Fruit fly (Drosophila melanogaster) whole organism, embryonic: Measurements from ENCODE around the gene CG14537.

ENCODE experiments used
- B-H1 ChIP-seq: fragments of 200-800 bp; sonication (Bioruptor generic); IDR thresholded peaks from 3 replicates; pipeline ENCODE4 v1.3.6; 2022; ENCODE audit warnings: missing biosample characterization, missing genetic modification characterization
- Bteb2 ChIP-seq: fragments of 200-800 bp; sonication (Bioruptor generic); optimal IDR thresholded peaks from 2 replicates; lab custom pipeline; 2016; ENCODE audit warnings: missing biosample characterization, missing genetic modification characterization
- CG10321 ChIP-seq: fragments of 200-800 bp; sonication (Bioruptor generic); IDR thresholded peaks from 2 replicates; pipeline ENCODE4 v1.3.6; 2022; ENCODE audit warnings: missing biosample characterization, missing genetic modification characterization
- CG10462 ChIP-seq: fragments of 200-800 bp; sonication (Bioruptor generic); optimal IDR thresholded peaks from 2 replicates; lab custom pipeline; 2016; ENCODE audit warnings: missing biosample characterization, missing genetic modification characterization
- CG11085 ChIP-seq: fragments of 200-800 bp; sonication (Bioruptor generic); IDR thresholded peaks from 2 replicates; pipeline ENCODE4 v1.3.6; 2022; ENCODE audit warnings: missing biosample characterization, missing genetic modification characterization
- CG12744 ChIP-seq: fragments of 200-800 bp; sonication (Bioruptor generic); optimal IDR thresholded peaks from 2 replicates; lab custom pipeline; 2016; ENCODE audit warnings: missing biosample characterization, missing genetic modification characterization
- CG13894 ChIP-seq: fragments of 200-800 bp; sonication (Bioruptor generic); optimal IDR thresholded peaks from 3 replicates; lab custom pipeline; 2018; ENCODE audit warnings: missing biosample characterization, mild to moderate bottlenecking, missing genetic modification characterization, moderate library complexity
- CG1529 ChIP-seq: fragments of 200-800 bp; sonication (Bioruptor generic); optimal IDR thresholded peaks from 3 replicates; lab custom pipeline; 2018; ENCODE audit warnings: missing biosample characterization, missing genetic modification characterization
- CG18011 ChIP-seq: fragments of 200-800 bp; sonication (Bioruptor generic); optimal IDR thresholded peaks from 2 replicates; lab custom pipeline; 2017; ENCODE audit warnings: missing biosample characterization, missing genetic modification characterization, mild to moderate bottlenecking, moderate library complexity, missing genotype
- CG18476 ChIP-seq: fragments of 200-800 bp; sonication (Bioruptor generic); optimal IDR thresholded peaks from 2 replicates; lab custom pipeline; 2016; ENCODE audit warnings: missing biosample characterization, mild to moderate bottlenecking, missing genetic modification characterization
- CG2129 ChIP-seq: fragments of 200-800 bp; sonication (Bioruptor generic); IDR thresholded peaks from 2 replicates; pipeline ENCODE4 v1.3.6; 2022; ENCODE audit warnings: missing biosample characterization, missing genetic modification characterization; ENCODE audit not compliant: partially characterized antibody
- CG32767 ChIP-seq: fragments of 200-800 bp; sonication (Bioruptor generic); IDR thresholded peaks from 2 replicates; pipeline ENCODE4 v1.3.6; 2022; ENCODE audit warnings: missing biosample characterization, missing genetic modification characterization
- CG34224 ChIP-seq: fragments of 200-800 bp; sonication (Bioruptor generic); IDR thresholded peaks from 3 replicates; pipeline ENCODE4 v1.3.6; 2022; ENCODE audit warnings: missing biosample characterization, missing genetic modification characterization; ENCODE audit not compliant: partially characterized antibody
- CG4360 ChIP-seq: fragments of 200-800 bp; sonication (Bioruptor generic); IDR thresholded peaks from 2 replicates; pipeline ENCODE4 v1.3.6; 2022; ENCODE audit warnings: missing biosample characterization, missing genetic modification characterization
- CG4424 ChIP-seq: fragments of 200-800 bp; sonication (Bioruptor generic); optimal IDR thresholded peaks from 3 replicates; lab custom pipeline; 2016; ENCODE audit warnings: missing biosample characterization, missing genetic modification characterization
- CG4707 ChIP-seq: fragments of 200-800 bp; sonication (Bioruptor generic); optimal IDR thresholded peaks from 2 replicates; lab custom pipeline; 2018; ENCODE audit warnings: missing biosample characterization, mild to moderate bottlenecking, missing genetic modification characterization, moderate library complexity
- CG9727 ChIP-seq: fragments of 200-800 bp; sonication (Bioruptor generic); optimal IDR thresholded peaks from 3 replicates; lab custom pipeline; 2017; ENCODE audit warnings: missing biosample characterization, mild to moderate bottlenecking, missing genetic modification characterization
- CHES-1-like ChIP-seq: fragments of 200-800 bp; sonication (Bioruptor generic); optimal IDR thresholded peaks from 2 replicates; lab custom pipeline; 2016; ENCODE audit warnings: missing biosample characterization, missing genetic modification characterization
- CTCF ChIP-seq: fragments of 200-800 bp; sonication (Bioruptor generic); optimal IDR thresholded peaks from 2 replicates; lab custom pipeline; 2017; ENCODE audit warnings: missing biosample characterization, mild to moderate bottlenecking, missing genetic modification characterization, moderate library complexity
- CrebB ChIP-seq: fragments of 200-800 bp; sonication (Bioruptor generic); optimal IDR thresholded peaks from 3 replicates; lab custom pipeline; 2018; ENCODE audit warnings: missing biosample characterization, mild to moderate bottlenecking, missing genetic modification characterization
- D ChIP-seq, 2 experiments: fragments of 200-800 bp in 1 of 2; fragments of >200 bp in 1 of 2; sonication (Bioruptor generic) in 1 of 2; optimal IDR thresholded peaks; 2 replicates in 1 of 2; 3 replicates in 1 of 2; lab custom pipeline; 2017; ENCODE audit warnings: mild to moderate bottlenecking in 1 of 2, missing biosample characterization in 1 of 2, missing genetic modification characterization in 1 of 2, missing genetic modification reagents in 1 of 2
- Dek ChIP-seq: fragments of 200-800 bp; sonication (Bioruptor generic); optimal IDR thresholded peaks from 3 replicates; lab custom pipeline; 2019; ENCODE audit warnings: missing biosample characterization, mild to moderate bottlenecking, missing genetic modification characterization, moderate library complexity
- Dp ChIP-seq: fragments of 200-800 bp; sonication (Bioruptor generic); optimal IDR thresholded peaks from 2 replicates; lab custom pipeline; 2018; ENCODE audit warnings: missing biosample characterization, mild to moderate bottlenecking, missing genetic modification characterization, moderate library complexity
- Dref ChIP-seq: fragments of 200-800 bp; sonication (Bioruptor generic); IDR thresholded peaks from 2 replicates; pipeline ENCODE4 v1.3.6; 2022; ENCODE audit warnings: missing biosample characterization, missing genetic modification characterization
- H2.0 ChIP-seq: fragments of 200-800 bp; sonication (Bioruptor generic); IDR thresholded peaks from 2 replicates; pipeline ENCODE4 v1.3.6; 2022; ENCODE audit warnings: missing biosample characterization, missing genetic modification characterization
- HLH3B ChIP-seq: fragments of 200-800 bp; sonication (Bioruptor generic); IDR thresholded peaks from 2 replicates; pipeline ENCODE4 v1.3.6; 2022; ENCODE audit warnings: missing biosample characterization, missing genetic modification characterization
- HLHmδ ChIP-seq: fragments of 200-800 bp; sonication (Bioruptor generic); optimal IDR thresholded peaks from 2 replicates; lab custom pipeline; 2018; ENCODE audit warnings: missing biosample characterization, mild to moderate bottlenecking, missing genetic modification characterization, moderate library complexity
- Hr39 ChIP-seq: fragments of >200 bp; optimal IDR thresholded peaks from 2 replicates; lab custom pipeline; 2017
- Hr78 ChIP-seq, 2 experiments: fragments of 200-800 bp in 1 of 2; fragments of >200 bp in 1 of 2; sonication (Bioruptor generic) in 1 of 2; optimal IDR thresholded peaks; 2 replicates each; lab custom pipeline; 2017 to 2019; ENCODE audit warnings: missing biosample characterization in 2 of 2, missing genetic modification characterization in 2 of 2, mild to moderate bottlenecking in 1 of 2, moderate library complexity in 1 of 2
- NC2α ChIP-seq: fragments of 200-800 bp; sonication (Bioruptor generic); optimal IDR thresholded peaks from 2 replicates; lab custom pipeline; 2016; ENCODE audit warnings: missing biosample characterization, missing genetic modification characterization
- Neu2 ChIP-seq: fragments of 200-800 bp; sonication (Bioruptor generic); optimal IDR thresholded peaks from 3 replicates; lab custom pipeline; 2016; ENCODE audit warnings: missing biosample characterization, missing genetic modification characterization, borderline replicate concordance
- Nf-YC ChIP-seq: fragments of 200-800 bp; optimal IDR thresholded peaks from 3 replicates; lab custom pipeline; 2019; ENCODE audit warnings: missing biosample characterization, mild to moderate bottlenecking, missing genetic modification characterization, moderate library complexity
- Pdp1 ChIP-seq, 2 experiments: fragments of 200-800 bp; sonication (Bioruptor generic); optimal IDR thresholded peaks; 3 replicates each; lab custom pipeline; 2016; ENCODE audit warnings: missing biosample characterization in 2 of 2, missing genetic modification characterization in 2 of 2, mild to moderate bottlenecking in 1 of 2, moderate library complexity in 1 of 2
- Sox102F ChIP-seq: fragments of 200-800 bp; sonication (Bioruptor generic); optimal IDR thresholded peaks from 2 replicates; lab custom pipeline; 2018; ENCODE audit warnings: missing biosample characterization, mild to moderate bottlenecking, missing genetic modification characterization, moderate library complexity
- Trl ChIP-seq, 3 experiments: fragments of >200 bp in 2 of 3; fragments of 200-800 bp in 1 of 3; sonication (Bioruptor generic) in 1 of 3; optimal IDR thresholded peaks; 2 replicates in 1 of 3; 3 replicates in 2 of 3; lab custom pipeline; 2016 to 2017; ENCODE audit warnings: missing biosample characterization in 1 of 3, missing genetic modification characterization in 1 of 3
- crol ChIP-seq: fragments of 200-800 bp; sonication (Bioruptor generic); IDR thresholded peaks from 2 replicates; pipeline ENCODE4 v1.3.6; 2022; ENCODE audit warnings: missing biosample characterization, missing genetic modification characterization
- cwo ChIP-seq: fragments of 200-800 bp; sonication (Bioruptor generic); optimal IDR thresholded peaks from 3 replicates; lab custom pipeline; 2017; ENCODE audit warnings: missing biosample characterization, missing genetic modification characterization, mild to moderate bottlenecking, moderate library complexity, missing genetic modification reagents
- dmrt99B ChIP-seq: fragments of 200-800 bp; sonication (Bioruptor generic); optimal IDR thresholded peaks from 2 replicates; lab custom pipeline; 2018; ENCODE audit warnings: missing biosample characterization, mild to moderate bottlenecking, missing genetic modification characterization, moderate library complexity
- emc ChIP-seq: fragments of 200-800 bp; sonication (Bioruptor generic); optimal IDR thresholded peaks from 2 replicates; lab custom pipeline; 2016; ENCODE audit warnings: missing biosample characterization, missing genetic modification characterization
- en ChIP-seq: fragments of 200-800 bp; sonication (Bioruptor generic); optimal IDR thresholded peaks from 2 replicates; lab custom pipeline; 2016; ENCODE audit warnings: missing biosample characterization, missing genetic modification characterization
- gsb-n ChIP-seq: fragments of 200-800 bp; sonication (Bioruptor generic); optimal IDR thresholded peaks from 3 replicates; lab custom pipeline; 2018; ENCODE audit warnings: missing biosample characterization, mild to moderate bottlenecking, missing genetic modification characterization
- h ChIP-seq: fragments of >200 bp; optimal IDR thresholded peaks from 2 replicates; lab custom pipeline; 2017
- her ChIP-seq: fragments of 200-800 bp; sonication (Bioruptor generic); optimal IDR thresholded peaks from 2 replicates; lab custom pipeline; 2016; ENCODE audit warnings: missing biosample characterization, missing genetic modification characterization
- jing ChIP-seq: fragments of 200-800 bp; sonication (Bioruptor generic); optimal IDR thresholded peaks from 2 replicates; lab custom pipeline; 2018; ENCODE audit warnings: missing biosample characterization, mild to moderate bottlenecking, missing genetic modification characterization
- klu ChIP-seq: fragments of 200-800 bp; sonication (Bioruptor generic); IDR thresholded peaks from 2 replicates; pipeline ENCODE4 v1.3.6; 2022; ENCODE audit warnings: missing biosample characterization, missing genetic modification characterization
- oc ChIP-seq: fragments of 200-800 bp; sonication (Bioruptor generic); optimal IDR thresholded peaks from 2 replicates; lab custom pipeline; 2018; ENCODE audit warnings: missing biosample characterization, mild to moderate bottlenecking, missing genetic modification characterization, moderate library complexity
- pan ChIP-seq, 4 experiments: fragments of >200 bp in 3 of 4; fragments of 200-800 bp in 1 of 4; sonication (Bioruptor generic) in 1 of 4; optimal IDR thresholded peaks in 3 of 4; IDR thresholded peaks in 1 of 4; 2 replicates each; pipeline versions ENCODE4 v1.3.6 to Lab custom; 2017 to 2022; ENCODE audit warnings: missing biosample characterization in 2 of 4, missing genetic modification characterization in 2 of 4, mixed read lengths in 1 of 4
- pros ChIP-seq: fragments of 200-800 bp; sonication (Bioruptor generic); optimal IDR thresholded peaks from 3 replicates; lab custom pipeline; 2019; ENCODE audit warnings: missing biosample characterization, mild to moderate bottlenecking, missing genetic modification characterization, moderate library complexity
- tup ChIP-seq: fragments of 200-800 bp; sonication (Bioruptor generic); optimal IDR thresholded peaks from 2 replicates; lab custom pipeline; 2016; ENCODE audit warnings: missing biosample characterization, mild to moderate bottlenecking, missing genetic modification characterization, moderate library complexity
- unpg ChIP-seq: fragments of 200-800 bp; sonication (Bioruptor generic); optimal IDR thresholded peaks from 3 replicates; lab custom pipeline; 2018; ENCODE audit warnings: missing biosample characterization, mild to moderate bottlenecking, missing genetic modification characterization, moderate library complexity

Gene CG14537

DNA sequence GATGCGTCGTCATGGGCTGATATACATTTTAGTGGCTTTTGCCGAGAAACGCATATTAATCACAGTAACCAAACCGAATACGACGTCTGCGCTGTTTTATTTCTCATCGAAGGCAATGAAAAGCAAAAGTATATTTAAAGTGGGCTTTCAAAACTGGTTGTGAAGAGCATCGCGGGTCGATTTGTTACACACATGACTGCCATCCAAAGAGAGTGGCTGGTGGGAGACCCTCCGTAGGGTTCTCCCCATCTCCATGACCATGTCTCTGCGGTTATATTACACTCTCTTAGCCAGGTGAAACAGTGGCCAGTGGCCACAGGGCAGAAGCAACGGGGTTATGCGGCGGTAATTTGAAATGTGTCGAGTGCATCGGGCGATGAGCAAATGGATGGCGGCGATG is 40.2 kb downstream of the CG14537 start (continued):
- TF ChIP-seq unpg (no peak), H2.0 (GFP tag; lab: Robert Waterston, UW) (no peak), CTCF (no peak), D (optimal IDR thresholded peaks at IDR 0.05; lab: Kevin White, UChicago) (no peak), D (GFP tag; optimal IDR thresholded peaks at IDR 0.05; lab: Kevin White, UChicago) (no peak), Hr78 (GFP tag; optimal IDR thresholded peaks at IDR 0.05; lab: Kevin White, UChicago) (peak in 1 of 2 experiments; percentile 36), CG18011 (GFP tag; lab: Kevin White, UChicago) (no peak), Dref (GFP tag; lab: Robert Waterston, UW) (no peak), Sox102F (GFP tag; lab: Kevin White, UChicago) (no peak), tup (GFP tag; lab: Kevin White, UChicago) (no peak), CG4707 (GFP tag; lab: Kevin White, UChicago) (no peak), pros (GFP tag; lab: Kevin White, UChicago) (no peak), HLH3B (GFP tag; lab: Robert Waterston, UW) (no peak), her (GFP tag; lab: Kevin White, UChicago) (no peak), cwo (GFP tag; lab: Kevin White, UChicago) (no peak), CG13894 (no peak), CG4424 (GFP tag; lab: Kevin White, UChicago) (no peak), CG2129 (GFP tag; lab: Robert Waterston, UW) (no peak), Bteb2 (no peak), B-H1 (no peak), klu (GFP tag; lab: Robert Waterston, UW) (no peak), Trl (optimal IDR thresholded peaks at IDR 0.05; lab: Kevin White, UChicago) (peak; percentile 42 to 51), Trl (GFP tag; optimal IDR thresholded peaks at IDR 0.05; lab: Kevin White, UChicago) (no peak), NC2α (GFP tag; lab: Kevin White, UChicago) (no peak), HLHmδ (GFP tag; lab: Kevin White, UChicago) (peak; percentile 0), h (lab: Kevin White, UChicago) (no peak), Neu2 (GFP tag; lab: Kevin White, UChicago) (no peak), CHES-1-like (GFP tag; lab: Kevin White, UChicago) (no peak), CG9727 (no peak), en (GFP tag; lab: Kevin White, UChicago) (no peak), Hr39 (lab: Kevin White, UChicago) (no peak), CG12744 (GFP tag; lab: Kevin White, UChicago) (no peak), CG10462 (GFP tag; lab: Kevin White, UChicago) (no peak), pan (optimal IDR thresholded peaks at IDR 0.05; lab: Kevin White, UChicago) (no peak), pan (GFP tag; optimal IDR thresholded peaks at IDR 0.05 in 1 of 2, IDR thresholded peaks at IDR 0.05 in 1 of 2) (no peak), CG1529 (GFP tag; lab: Kevin White, UChicago) (no peak), Pdp1 (GFP tag; optimal IDR thresholded peaks at IDR 0.05; lab: Kevin White, UChicago) (no peak), CG10321 (GFP tag; lab: Robert Waterston, UW) (no peak), CG32767 (GFP tag; lab: Robert Waterston, UW) (no peak), Dek (tag; lab: Kevin White, UChicago) (no peak), CG18476 (no peak), CG11085 (no peak), Dp (GFP tag; lab: Kevin White, UChicago) (no peak), emc (GFP tag; lab: Kevin White, UChicago) (no peak), CG34224 (GFP tag; lab: Robert Waterston, UW) (peak; percentile 19; the same call in 1 of the 3 replicates), CrebB (tag; lab: Kevin White, UChicago) (no peak), crol (GFP tag; lab: Robert Waterston, UW) (0 out of 2 replicates have a peak, but pooled peaks have one; percentile 17), CG4360 (GFP tag; lab: Robert Waterston, UW) (no peak), gsb-n (tag; lab: Kevin White, UChicago) (peak; percentile 63), oc (tag; lab: Kevin White, UChicago) (peak; percentile 47), jing (GFP tag; lab: Kevin White, UChicago) (no peak), dmrt99B (tag; lab: Kevin White, UChicago) (no peak), Nf-YC (no peak)
